Fruit fly (Drosophila melanogaster) whole organism, embryonic: ENCODE measurements around the gene CG11679.

Experiments used
- C15 ChIP-seq: fragments of 200-800 bp; sonication (Bioruptor generic); IDR thresholded peaks from 3 replicates; pipeline ENCODE4 v1.3.6; 2022; ENCODE audit warnings: missing biosample characterization, missing genetic modification characterization
- CG1024 ChIP-seq: fragments of 200-800 bp; sonication (Bioruptor generic); IDR thresholded peaks from 2 replicates; pipeline ENCODE4 v1.3.6; 2022; ENCODE audit warnings: missing biosample characterization, missing genetic modification characterization
- CG12104 ChIP-seq: fragments of 200-800 bp; sonication (Bioruptor generic); optimal IDR thresholded peaks from 3 replicates; lab custom pipeline; 2016; ENCODE audit warnings: missing biosample characterization, missing genetic modification characterization
- CG12659 ChIP-seq: fragments of 200-800 bp; sonication (Bioruptor generic); optimal IDR thresholded peaks from 3 replicates; lab custom pipeline; 2017; ENCODE audit warnings: mild to moderate bottlenecking, missing biosample characterization, missing genetic modification reagents, missing genetic modification characterization
- CG12942 ChIP-seq: fragments of 200-800 bp; sonication (Bioruptor generic); optimal IDR thresholded peaks from 3 replicates; lab custom pipeline; 2016; ENCODE audit warnings: missing biosample characterization, missing genetic modification characterization
- CG13287 ChIP-seq: fragments of 200-800 bp; sonication (Bioruptor generic); IDR thresholded peaks from 2 replicates; pipeline ENCODE4 v1.3.6; 2022; ENCODE audit warnings: missing biosample characterization, missing genetic modification characterization; ENCODE audit not compliant: partially characterized antibody
- CG14667 ChIP-seq: fragments of 200-800 bp; sonication (Bioruptor generic); IDR thresholded peaks from 2 replicates; pipeline ENCODE4 v1.3.6; 2022; ENCODE audit warnings: missing biosample characterization, missing genetic modification characterization
- CG15514 ChIP-seq: fragments of 200-800 bp; sonication (Bioruptor generic); optimal IDR thresholded peaks from 3 replicates; lab custom pipeline; 2017; ENCODE audit warnings: missing biosample characterization, missing genetic modification characterization, mild to moderate bottlenecking, moderate library complexity, missing genetic modification reagents
- CG1602 ChIP-seq: fragments of 200-800 bp; sonication (Bioruptor generic); optimal IDR thresholded peaks from 3 replicates; lab custom pipeline; 2016; ENCODE audit warnings: missing biosample characterization, missing genetic modification characterization
- CG1647 ChIP-seq: fragments of 200-800 bp; sonication (Bioruptor generic); optimal IDR thresholded peaks from 3 replicates; lab custom pipeline; 2016; ENCODE audit warnings: missing biosample characterization, missing genetic modification characterization
- CG4617 ChIP-seq: fragments of 200-800 bp; sonication (Bioruptor generic); optimal IDR thresholded peaks from 3 replicates; lab custom pipeline; 2016; ENCODE audit warnings: missing biosample characterization, missing genetic modification characterization, borderline replicate concordance
- CG5953 ChIP-seq: fragments of 200-800 bp; sonication (Bioruptor generic); IDR thresholded peaks from 2 replicates; pipeline ENCODE4 v1.3.6; 2022; ENCODE audit warnings: missing biosample characterization, missing genetic modification characterization
- CG7556 ChIP-seq: fragments of 200-800 bp; sonication (Bioruptor generic); optimal IDR thresholded peaks from 2 replicates; lab custom pipeline; 2017; ENCODE audit warnings: missing biosample characterization, mild to moderate bottlenecking, missing genetic modification characterization
- CG8359 ChIP-seq: fragments of 200-800 bp; sonication (Bioruptor generic); optimal IDR thresholded peaks from 2 replicates; lab custom pipeline; 2017; ENCODE audit warnings: missing biosample characterization, mild to moderate bottlenecking, missing genetic modification characterization, borderline replicate concordance
- CG9437 ChIP-seq: fragments of 200-800 bp; sonication (Bioruptor generic); optimal IDR thresholded peaks from 2 replicates; lab custom pipeline; 2018; ENCODE audit warnings: missing biosample characterization, mild to moderate bottlenecking, missing genetic modification characterization
- CG9797 ChIP-seq: fragments of 200-800 bp; sonication (Bioruptor generic); optimal IDR thresholded peaks from 3 replicates; lab custom pipeline; 2018; ENCODE audit warnings: missing biosample characterization, mild to moderate bottlenecking, missing genetic modification characterization
- Dll ChIP-seq: fragments of 200-800 bp; sonication (Bioruptor generic); IDR thresholded peaks from 4 replicates; pipeline ENCODE4 v1.3.6; 2022; ENCODE audit warnings: missing biosample characterization, missing genetic modification characterization; ENCODE audit not compliant: partially characterized antibody
- Doc3 ChIP-seq: fragments of 200-800 bp; sonication (Bioruptor generic); IDR thresholded peaks from 3 replicates; pipeline ENCODE4 v1.3.6; 2022; ENCODE audit warnings: missing biosample characterization, missing genetic modification characterization; ENCODE audit not compliant: partially characterized antibody
- Dref ChIP-seq: fragments of 200-800 bp; sonication (Bioruptor generic); IDR thresholded peaks from 2 replicates; pipeline ENCODE4 v1.3.6; 2022; ENCODE audit warnings: missing biosample characterization, missing genetic modification characterization
- HLH4C ChIP-seq: fragments of 200-800 bp; sonication (Bioruptor generic); IDR thresholded peaks from 3 replicates; pipeline ENCODE4 v1.3.6; 2022; ENCODE audit warnings: missing biosample characterization, missing genetic modification characterization; ENCODE audit not compliant: partially characterized antibody
- MBD-R2 ChIP-seq: fragments of 200-800 bp; sonication (Bioruptor generic); IDR thresholded peaks from 2 replicates; pipeline ENCODE4 v1.3.6; 2022; ENCODE audit warnings: missing biosample characterization, missing genetic modification characterization
- MESR4 ChIP-seq: fragments of 200-800 bp; sonication (Bioruptor generic); optimal IDR thresholded peaks from 2 replicates; lab custom pipeline; 2018; ENCODE audit warnings: missing biosample characterization, mild to moderate bottlenecking, missing genetic modification characterization, moderate library complexity
- Med ChIP-seq: fragments of 200-800 bp; sonication (Bioruptor generic); peaks from one replicate; lab custom pipeline; 2016; ENCODE audit warnings: missing biosample characterization, missing genetic modification characterization, mild to moderate bottlenecking, inconsistent platforms, moderate library complexity
- Optix ChIP-seq: fragments of 200-800 bp; sonication (Bioruptor generic); IDR thresholded peaks from 3 replicates; pipeline ENCODE4 v1.3.6; 2022; ENCODE audit warnings: missing biosample characterization, missing genetic modification characterization
- Pdp1 ChIP-seq, 2 experiments: fragments of 200-800 bp; sonication (Bioruptor generic); optimal IDR thresholded peaks; 3 replicates each; lab custom pipeline; 2016; ENCODE audit warnings: missing biosample characterization in 2 of 2, missing genetic modification characterization in 2 of 2, mild to moderate bottlenecking in 1 of 2, moderate library complexity in 1 of 2
- Scr ChIP-seq: fragments of 200-800 bp; sonication (Bioruptor generic); IDR thresholded peaks from 2 replicates; pipeline ENCODE4 v1.3.6; 2022; ENCODE audit warnings: missing biosample characterization, missing genetic modification characterization; ENCODE audit not compliant: partially characterized antibody
- YL-1 ChIP-seq: fragments of 200-800 bp; sonication (Bioruptor generic); optimal IDR thresholded peaks from 3 replicates; lab custom pipeline; 2017; ENCODE audit warnings: missing biosample characterization, mild to moderate bottlenecking, missing genetic modification characterization
- amos ChIP-seq: fragments of 200-800 bp; sonication (Bioruptor generic); IDR thresholded peaks from 2 replicates; pipeline ENCODE4 v1.3.6; 2022; ENCODE audit warnings: missing biosample characterization, missing genetic modification characterization; ENCODE audit not compliant: partially characterized antibody
- ato ChIP-seq: fragments of 200-800 bp; sonication (Bioruptor generic); IDR thresholded peaks from 2 replicates; pipeline ENCODE4 v1.3.6; 2022; ENCODE audit warnings: missing biosample characterization, missing genetic modification characterization; ENCODE audit not compliant: partially characterized antibody
- bab2 ChIP-seq: fragments of 200-800 bp; sonication (Bioruptor generic); optimal IDR thresholded peaks from 2 replicates; lab custom pipeline; 2016; ENCODE audit warnings: missing biosample characterization, missing genetic modification characterization
- bbx ChIP-seq: fragments of 200-800 bp; sonication (Bioruptor generic); IDR thresholded peaks from 2 replicates; pipeline ENCODE4 v1.3.6; 2022; ENCODE audit warnings: missing biosample characterization, missing genetic modification characterization; ENCODE audit not compliant: partially characterized antibody
- bcd ChIP-seq: fragments of 200-800 bp; sonication (Bioruptor generic); optimal IDR thresholded peaks from 2 replicates; lab custom pipeline; 2017; ENCODE audit warnings: missing biosample characterization, mild to moderate bottlenecking, missing genetic modification characterization
- bowl ChIP-seq: fragments of 200-800 bp; sonication (Bioruptor generic); IDR thresholded peaks from 2 replicates; pipeline ENCODE4 v1.3.6; 2022; ENCODE audit warnings: missing biosample characterization, missing genetic modification characterization
- cad ChIP-seq: fragments of >200 bp; optimal IDR thresholded peaks from 2 replicates; lab custom pipeline; 2017; ENCODE audit warnings: missing biosample characterization, missing genetic modification characterization
- cg ChIP-seq: fragments of 200-800 bp; sonication (Bioruptor generic); optimal IDR thresholded peaks from 3 replicates; lab custom pipeline; 2019; ENCODE audit warnings: missing biosample characterization, mild to moderate bottlenecking, missing genetic modification characterization, moderate library complexity
- dan ChIP-seq: fragments of 200-800 bp; sonication (Bioruptor generic); IDR thresholded peaks from 2 replicates; pipeline ENCODE4 v1.3.6; 2022; ENCODE audit warnings: missing biosample characterization, missing genetic modification characterization
- dimm ChIP-seq: fragments of 200-800 bp; sonication (Bioruptor generic); IDR thresholded peaks from 2 replicates; pipeline ENCODE4 v1.3.6; 2022; ENCODE audit warnings: missing biosample characterization, missing genetic modification characterization
- dm ChIP-seq: fragments of 200-800 bp; sonication (Bioruptor generic); optimal IDR thresholded peaks from 3 replicates; lab custom pipeline; 2016; ENCODE audit warnings: missing biosample characterization, missing genetic modification characterization
- dmrt11E ChIP-seq: fragments of 200-800 bp; sonication (Bioruptor generic); optimal IDR thresholded peaks from 3 replicates; lab custom pipeline; 2018; ENCODE audit warnings: missing biosample characterization, mild to moderate bottlenecking, missing genetic modification characterization, moderate library complexity
- hbn ChIP-seq: fragments of 200-800 bp; sonication (Bioruptor generic); IDR thresholded peaks from 2 replicates; pipeline ENCODE4 v1.3.6; 2022; ENCODE audit warnings: missing biosample characterization, missing genetic modification characterization; ENCODE audit not compliant: partially characterized antibody
- insv ChIP-seq, 2 experiments: fragments of 200-800 bp; sonication (Bioruptor generic); optimal IDR thresholded peaks; 3 replicates each; lab custom pipeline; 2016 to 2018; ENCODE audit warnings: missing biosample characterization in 2 of 2, missing genetic modification characterization in 2 of 2
- mam ChIP-seq: fragments of 200-800 bp; sonication (Bioruptor generic); optimal IDR thresholded peaks from 3 replicates; lab custom pipeline; 2016; ENCODE audit warnings: missing biosample characterization, missing genetic modification characterization
- oc ChIP-seq: fragments of 200-800 bp; sonication (Bioruptor generic); optimal IDR thresholded peaks from 2 replicates; lab custom pipeline; 2018; ENCODE audit warnings: missing biosample characterization, mild to moderate bottlenecking, missing genetic modification characterization, moderate library complexity
- salm ChIP-seq: fragments of 200-800 bp; sonication (Bioruptor generic); optimal IDR thresholded peaks from 2 replicates; lab custom pipeline; 2018; ENCODE audit warnings: missing biosample characterization, mild to moderate bottlenecking, missing genetic modification characterization
- sd ChIP-seq: fragments of 200-800 bp; sonication (Bioruptor generic); optimal IDR thresholded peaks from 3 replicates; lab custom pipeline; 2018; ENCODE audit warnings: missing biosample characterization, mild to moderate bottlenecking, missing genetic modification characterization, moderate library complexity
- slbo ChIP-seq: fragments of 200-800 bp; sonication (Bioruptor generic); IDR thresholded peaks from 2 replicates; pipeline ENCODE4 v1.3.6; 2022; ENCODE audit warnings: missing biosample characterization, missing genetic modification characterization
- tll ChIP-seq, 2 experiments: fragments of 200-800 bp in 1 of 2; fragments of >200 bp in 1 of 2; sonication (Bioruptor generic) in 1 of 2; optimal IDR thresholded peaks; 2 replicates each; lab custom pipeline; 2017 to 2019; ENCODE audit warnings: missing biosample characterization in 2 of 2, missing genetic modification characterization in 2 of 2, mild to moderate bottlenecking in 1 of 2, moderate library complexity in 1 of 2
- tna ChIP-seq: fragments of 200-800 bp; sonication (Bioruptor generic); IDR thresholded peaks from 2 replicates; pipeline ENCODE4 v1.3.6; 2022; ENCODE audit warnings: missing biosample characterization, missing genetic modification characterization; ENCODE audit not compliant: partially characterized antibody
- unc-4 ChIP-seq: fragments of 200-800 bp; sonication (Bioruptor generic); IDR thresholded peaks from 2 replicates; pipeline ENCODE4 v1.3.6; 2022; ENCODE audit warnings: missing biosample characterization, missing genetic modification characterization; ENCODE audit not compliant: partially characterized antibody
- vnd ChIP-seq: fragments of 200-800 bp; sonication (Bioruptor generic); IDR thresholded peaks from 3 replicates; pipeline ENCODE4 v1.3.6; 2022; ENCODE audit warnings: missing biosample characterization, missing genetic modification characterization; ENCODE audit not compliant: partially characterized antibody
- yki ChIP-seq: fragments of >200 bp; optimal IDR thresholded peaks from 3 replicates; lab custom pipeline; 2018

The CG11679 gene

DNA sequence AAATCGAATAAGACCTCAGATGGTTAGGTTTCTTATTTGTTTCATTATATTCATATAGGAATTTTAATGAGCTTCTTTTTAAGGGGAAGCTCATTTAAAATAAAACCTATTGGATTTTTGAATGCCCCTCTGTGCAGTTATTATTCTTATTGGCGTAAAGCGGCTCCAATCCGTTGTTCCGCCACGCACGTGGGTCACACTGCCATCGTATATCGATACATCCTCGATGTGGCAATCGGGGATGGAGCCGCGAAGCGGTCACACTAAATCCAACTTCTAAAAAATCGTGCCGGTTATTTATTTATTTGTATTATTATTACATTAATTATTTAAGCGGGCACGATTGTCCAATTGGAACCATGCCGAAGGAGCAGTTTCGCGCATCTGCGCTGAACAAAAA is 24.0 kb upstream of the CG11679 start, which contains the start of gene Polr3A (continued):
- TF ChIP-seq dmrt11E (tag; lab: Kevin White, UChicago) (no peak), MBD-R2 (GFP tag; lab: Robert Waterston, UW) (peak; percentile 90), cad (GFP tag; lab: Kevin White, UChicago) (no peak), cg (no peak), CG14667 (no peak), unc-4 (peak; percentile 61; the same call in 1 of the 2 replicates), tna (GFP tag; lab: Robert Waterston, UW) (0 out of 2 replicates have a peak, but pooled peaks have one; percentile 39), CG15514 (GFP tag; lab: Kevin White, UChicago) (peak; percentile 54), sd (tag; lab: Kevin White, UChicago) (no peak), HLH4C (GFP tag; lab: Robert Waterston, UW) (peak; percentile 62), amos (GFP tag; lab: Robert Waterston, UW) (peak; percentile 71), CG1602 (no peak), Scr (peak; percentile 62), CG12104 (GFP tag; lab: Kevin White, UChicago) (no peak), bab2 (GFP tag; lab: Kevin White, UChicago) (no peak), Doc3 (0 out of 3 replicates have a peak, but pooled peaks have one; percentile 38), CG4617 (peak; percentile 29), Optix (GFP tag; lab: Robert Waterston, UW) (no peak), YL-1 (peak; percentile 5), bcd (GFP tag; lab: Kevin White, UChicago) (no peak), Med (GFP tag; lab: Kevin White, UChicago) (peak; percentile 18), CG5953 (GFP tag; lab: Robert Waterston, UW) (no peak), bbx (GFP tag; lab: Robert Waterston, UW) (peak; percentile 77), dan (no peak), mam (GFP tag; lab: Kevin White, UChicago) (no peak), CG12942 (no peak), MESR4 (GFP tag; lab: Kevin White, UChicago) (peak; percentile 39), CG9437 (GFP tag; lab: Kevin White, UChicago) (peak; percentile 41), vnd (GFP tag; lab: Robert Waterston, UW) (0 out of 3 replicates have a peak, but pooled peaks have one; percentile 25), oc (tag; lab: Kevin White, UChicago) (no peak), ato (GFP tag; lab: Robert Waterston, UW) (peak; percentile 49), tll (GFP tag; optimal IDR thresholded peaks at IDR 0.05; lab: Kevin White, UChicago) (no peak), CG1024 (no peak), CG12659 (peak; percentile 51), dm (GFP tag; lab: Kevin White, UChicago) (peak; percentile 27), dimm (GFP tag; lab: Robert Waterston, UW) (no peak), insv (GFP tag; optimal IDR thresholded peaks at IDR 0.05; lab: Kevin White, UChicago) (peak; percentile 89 to 99), CG7556 (GFP tag; lab: Kevin White, UChicago) (no peak), CG1647 (GFP tag; lab: Kevin White, UChicago) (no peak), CG13287 (peak; percentile 75)

DNA sequence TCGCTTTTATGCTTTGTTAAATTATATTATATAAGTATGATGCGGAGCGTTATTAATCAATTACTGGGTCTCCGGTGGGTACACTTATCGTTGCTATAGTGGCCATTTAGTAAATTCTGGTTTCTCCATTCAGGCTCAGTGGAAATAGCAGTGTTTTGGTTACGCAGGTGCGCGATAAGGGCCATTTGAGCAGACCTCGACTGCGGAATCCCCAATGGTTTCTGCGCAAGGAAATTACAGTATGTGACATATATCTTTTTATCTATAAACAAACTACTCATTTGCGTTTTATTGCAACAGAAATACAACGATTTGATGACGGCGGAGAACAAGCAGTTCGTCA is 22.5 kb upstream of the CG11679 start:
- TF ChIP-seq CG9797 (GFP tag; lab: Kevin White, UChicago) (no peak), CG8359 (GFP tag; lab: Kevin White, UChicago) (no peak), hbn (GFP tag; lab: Robert Waterston, UW) (no peak), bowl (GFP tag; lab: Robert Waterston, UW) (no peak), yki (no peak), Dll (GFP tag; lab: Robert Waterston, UW) (peak; percentile 55; the same call in 3 of the 4 replicates), Scr (peak; percentile 32; the same call in 1 of the 2 replicates), Pdp1 (GFP tag; optimal IDR thresholded peaks at IDR 0.05; lab: Kevin White, UChicago) (peak in 1 of 2 experiments; percentile 87), C15 (GFP tag; lab: Robert Waterston, UW) (no peak), Dref (no peak), bbx (GFP tag; lab: Robert Waterston, UW) (no peak), CG15514 (GFP tag; lab: Kevin White, UChicago) (no peak), salm (tag; lab: Kevin White, UChicago) (no peak), slbo (GFP tag; lab: Robert Waterston, UW) (no peak)
